Worm (Caenorhabditis elegans): ENCODE measurements around the gene nlp-47.
A peak's percentile ranks its signal among the peaks of the same experiment; 100 is the strongest.

The nlp-47 gene

DNA sequence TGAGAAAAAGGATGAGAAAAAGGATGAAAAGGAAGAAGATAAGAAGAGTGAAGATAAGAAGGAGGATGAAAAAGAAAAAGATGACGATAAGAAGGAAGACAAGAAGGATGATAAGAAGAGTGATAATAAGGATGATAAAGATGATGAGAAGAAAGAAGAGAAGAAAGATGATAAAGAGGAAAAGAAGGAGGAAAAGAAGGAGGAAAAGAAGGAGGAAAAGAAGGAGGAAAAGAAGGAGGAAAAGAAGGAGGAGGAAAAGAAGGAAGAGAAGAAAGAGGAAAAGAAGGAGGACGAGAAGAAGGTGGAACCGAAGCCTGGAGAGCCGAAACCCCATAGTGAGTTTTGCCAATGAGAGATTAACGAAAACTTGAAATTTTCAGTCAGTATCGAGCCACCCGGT is 17.3 kb upstream of the nlp-47 start:
- TF ChIP-seq elt-2 (tag; optimal IDR thresholded peaks at IDR 0.05): peak; percentile 70
- TF ChIP-seq C38D4.7 (GFP tag; optimal IDR thresholded peaks at IDR 0.05): no peak

ce11 chrIV:5274123-5274581 is 16.5 kb upstream of the nlp-47 start, which contains the start of gene slfl-4:
TSS of gene slfl-4 (plus strand) at chrIV:5274531.
- TF ChIP-seq ceh-31 (tag; optimal IDR thresholded peaks at IDR 0.05) (no peak), sox-4 (tag; optimal IDR thresholded peaks at IDR 0.05) (no peak), tbx-7 (tag; optimal IDR thresholded peaks at IDR 0.05) (no peak), dve-1 (tag; optimal IDR thresholded peaks at IDR 0.05) (no peak), pros-1 (tag; optimal IDR thresholded peaks at IDR 0.05) (no peak)

DNA sequence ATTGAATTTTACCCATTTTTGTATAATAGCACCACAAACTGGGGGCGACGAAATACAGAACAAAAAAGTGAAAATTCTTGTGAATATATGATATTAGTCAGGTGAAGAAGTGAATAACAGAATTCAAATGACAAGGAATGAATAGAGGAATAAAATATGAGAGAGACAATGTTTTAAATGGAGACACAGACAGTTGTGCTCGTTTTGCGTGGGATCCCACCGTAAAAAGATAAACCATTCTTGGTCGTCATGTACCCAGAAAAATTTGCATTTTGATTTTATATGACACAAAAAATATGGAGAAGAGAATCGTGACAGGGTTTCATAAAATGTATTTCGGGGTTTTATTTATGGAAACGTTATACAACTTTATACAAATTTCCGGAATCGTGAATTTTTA is 12.9 kb upstream of the nlp-47 start, which contains the start of gene F36H12.17:
Gene F36H12.17, minus strand, starts transcription at position 101 of the 400 bp plus-strand sequence.
- TF ChIP-seq mec-3 (tag; optimal IDR thresholded peaks at IDR 0.05; ENCODE audit: borderline replicate concordance): no peak
- TF ChIP-seq ceh-9 (tag; optimal IDR thresholded peaks at IDR 0.05): no peak
- TF ChIP-seq ceh-24 (tag; optimal IDR thresholded peaks at IDR 0.05): no peak
- TF ChIP-seq pha-4 (tag; optimal IDR thresholded peaks at IDR 0.05): no peak
- no peak for TF ChIP-seq K09A11.1 (tag; optimal IDR thresholded peaks at IDR 0.05; ENCODE audit: insufficient read depth)
- no peak for TF ChIP-seq elt-4 (tag; optimal IDR thresholded peaks at IDR 0.05)
- no peak for TF ChIP-seq pat-9 (tag; optimal IDR thresholded peaks at IDR 0.05)
- no peak for TF ChIP-seq sdc-2 (tag; optimal IDR thresholded peaks at IDR 0.05)
- TF ChIP-seq fkh-10 (GFP tag; optimal IDR thresholded peaks at IDR 0.05): no peak
- TF ChIP-seq rnt-1 (tag; optimal IDR thresholded peaks at IDR 0.05): no peak
- TF ChIP-seq hlh-6 (tag; optimal IDR thresholded peaks at IDR 0.05): no peak
- no peak for TF ChIP-seq pqm-1 (tag; optimal IDR thresholded peaks at IDR 0.05)

DNA sequence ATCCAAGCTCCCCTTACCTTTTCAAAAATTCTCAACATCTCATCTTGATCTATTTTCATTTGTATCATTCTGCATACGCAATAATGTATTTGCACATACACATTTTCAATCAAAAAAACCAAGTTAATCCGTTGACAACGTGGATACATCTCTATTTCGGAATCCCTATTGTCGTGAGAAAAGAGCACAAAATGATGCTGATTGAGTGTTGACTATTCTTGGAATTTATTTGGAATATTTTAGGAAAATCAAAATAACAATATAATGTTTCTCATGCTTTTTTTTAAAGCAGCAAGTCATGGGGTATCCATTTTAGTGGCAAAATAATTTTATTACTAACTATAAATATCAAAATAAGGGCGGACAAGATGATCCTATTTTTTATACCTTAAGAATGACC is 9.2 kb upstream of the nlp-47 start:
- no peak for TF ChIP-seq ceh-45 (GFP tag; IDR thresholded peaks at IDR 0.05)
- no peak for TF ChIP-seq pat-9 (tag; optimal IDR thresholded peaks at IDR 0.05)
- TF ChIP-seq C08G9.2 (tag; optimal IDR thresholded peaks at IDR 0.05): no peak
- no peak for TF ChIP-seq ceh-31 (tag; optimal IDR thresholded peaks at IDR 0.05)
- TF ChIP-seq pqm-1 (tag; optimal IDR thresholded peaks at IDR 0.05): no peak
- TF ChIP-seq unc-42 (tag; optimal IDR thresholded peaks at IDR 0.05): no peak
- no peak for TF ChIP-seq zip-5 (tag; optimal IDR thresholded peaks at IDR 0.05)
- no peak for TF ChIP-seq ceh-2 (tag; optimal IDR thresholded peaks at IDR 0.05)
- no peak for TF ChIP-seq unc-55 (GFP tag; optimal IDR thresholded peaks at IDR 0.05)

- TF ChIP-seq unc-3 (GFP tag; conservative IDR thresholded peaks at IDR 0.05) (no peak), unc-3 (tag; optimal IDR thresholded peaks at IDR 0.05) (no peak), pat-9 (tag; optimal IDR thresholded peaks at IDR 0.05) (no peak), nhr-232 (tag; optimal IDR thresholded peaks at IDR 0.05) (no peak), hlh-6 (tag; optimal IDR thresholded peaks at IDR 0.05) (no peak), ttx-3 (tag; optimal IDR thresholded peaks at IDR 0.05) (no peak), elt-4 (tag; optimal IDR thresholded peaks at IDR 0.05) (no peak), sox-2 (GFP tag; IDR thresholded peaks at IDR 0.05) (no peak), hlh-8 (tag; optimal IDR thresholded peaks at IDR 0.05) (no peak), ama-1 (optimal IDR thresholded peaks at IDR 0.05) (no peak), ref-2 (tag; optimal IDR thresholded peaks at IDR 0.05) (no peak), ceh-30 (tag; optimal IDR thresholded peaks at IDR 0.05) (no peak), ceh-2 (tag; optimal IDR thresholded peaks at IDR 0.05) (no peak), hlh-15 (tag; optimal IDR thresholded peaks at IDR 0.05) (no peak), ceh-9 (tag; optimal IDR thresholded peaks at IDR 0.05) (no peak)
Observed at ce11 chrIV:5287190-5287589, 3.5 kb upstream of the nlp-47 start.
